Worm (Caenorhabditis elegans) whole organism, L1 larva: ENCODE data around the gene JC8.7.

Source experiments
- C04F5.9 ChIP-seq: sonication (generic microtip); optimal IDR thresholded peaks from 2 replicates; lab custom pipeline; 2016; ENCODE audit warnings: missing genetic modification characterization, missing compliant biosample characterization
- alr-1 ChIP-seq: fragments of 200-800 bp; sonication (Bioruptor generic); optimal IDR thresholded peaks from 2 replicates; lab custom pipeline; 2018; ENCODE audit warnings: borderline replicate concordance, mild to moderate bottlenecking, missing genetic modification characterization, missing compliant biosample characterization
- aly-2 ChIP-seq: fragments of 150-350 bp; optimal IDR thresholded peaks from 2 replicates; lab custom pipeline; 2014; ENCODE audit warnings: missing biosample characterization, missing genetic modification characterization
- ama-1 ChIP-seq: fragments of 150-350 bp; optimal IDR thresholded peaks from 2 replicates; lab custom pipeline; 2014
- fos-1 ChIP-seq: fragments of 150-350 bp; optimal IDR thresholded peaks from 2 replicates; lab custom pipeline; 2014; ENCODE audit warnings: missing biosample characterization, missing genetic modification characterization
- hpl-2 ChIP-seq: fragments of 150-350 bp; optimal IDR thresholded peaks from 2 replicates; lab custom pipeline; 2014; ENCODE audit warnings: missing biosample characterization, missing genetic modification reagents, missing genetic modification characterization
- lin-35 ChIP-seq, 2 experiments: fragments of 150-350 bp; optimal IDR thresholded peaks; 2 replicates each; lab custom pipeline; 2014; ENCODE audit warnings: missing biosample characterization in 2 of 2, missing genetic modification characterization in 2 of 2, missing genetic modification reagents in 2 of 2
- mdl-1 ChIP-seq, 2 experiments: fragments of 150-350 bp; optimal IDR thresholded peaks; 2 replicates each; lab custom pipeline; 2014 to 2017; ENCODE audit warnings: missing biosample characterization in 2 of 2, missing genetic modification characterization in 2 of 2, inconsistent platforms in 1 of 2
- nhr-12 ChIP-seq: sonication (generic microtip); optimal IDR thresholded peaks from 2 replicates; lab custom pipeline; 2017; ENCODE audit warnings: missing biosample characterization, missing genetic modification characterization
- nhr-90 ChIP-seq: sonication (generic microtip); optimal IDR thresholded peaks from 2 replicates; lab custom pipeline; 2016; ENCODE audit warnings: mild to moderate bottlenecking, missing genetic modification characterization, missing compliant biosample characterization; ENCODE audit not compliant: poor library complexity
- pax-3 ChIP-seq: fragments of 200-800 bp; sonication (Bioruptor generic); optimal IDR thresholded peaks from 2 replicates; lab custom pipeline; 2018; ENCODE audit warnings: mild to moderate bottlenecking, missing genetic modification characterization, moderate library complexity, missing compliant biosample characterization
- unc-62 ChIP-seq: fragments of 150-350 bp; optimal IDR thresholded peaks from 2 replicates; lab custom pipeline; 2014; ENCODE audit warnings: missing biosample characterization, missing genetic modification reagents, missing genetic modification characterization

DNA sequence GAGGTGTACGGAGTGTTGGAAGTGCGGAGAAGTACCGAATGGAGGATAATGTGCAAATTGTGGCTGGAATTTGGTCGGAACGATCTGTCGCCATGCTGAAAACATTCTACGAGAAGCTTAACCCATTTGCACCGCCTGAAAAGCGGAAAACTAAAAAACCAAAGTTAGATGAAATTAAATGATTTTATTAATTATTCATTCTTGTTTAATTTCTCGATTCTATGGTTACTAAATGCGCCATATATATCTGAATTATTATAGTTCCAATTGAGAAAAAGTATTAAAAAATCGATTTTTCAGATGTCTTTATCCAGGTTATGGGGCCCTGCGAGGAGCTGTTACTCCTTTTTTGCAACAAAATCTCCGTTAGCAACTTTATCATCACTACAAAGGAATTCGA lies 3.0 kb upstream of the JC8.7 start, which contains the start of gene cox-11:
- no peak for TF ChIP-seq pax-3
- TF ChIP-seq mdl-1 (tag; optimal IDR thresholded peaks at IDR 0.05; lab: Kevin White, UChicago) = no peak
- TF ChIP-seq nhr-90 (tag; lab: Kevin White, UChicago) = no peak
- no peak for TF ChIP-seq fos-1 (tag; lab: Kevin White, UChicago)
- TF ChIP-seq aly-2 = no peak
- no peak for TF ChIP-seq ama-1 (lab: Kevin White, UChicago)
- TF ChIP-seq alr-1 (tag; lab: Kevin White, UChicago) = no peak
- TF ChIP-seq unc-62 (GFP tag; lab: Kevin White, UChicago) = no peak
- no peak for TF ChIP-seq C04F5.9 (tag; lab: Kevin White, UChicago)
- no peak for TF ChIP-seq nhr-12 (tag; lab: Kevin White, UChicago)
- no peak for TF ChIP-seq lin-35 (GFP tag; optimal IDR thresholded peaks at IDR 0.05; lab: Kevin White, UChicago)
- no peak for TF ChIP-seq hpl-2 (GFP tag; lab: Kevin White, UChicago)
